Worm (Caenorhabditis elegans): ENCODE measurements around the gene C53A5.16.

- TF ChIP-seq ceh-9 (tag; optimal IDR thresholded peaks at IDR 0.05) (no peak), nhr-28 (tag; optimal IDR thresholded peaks at IDR 0.05) (no peak), ZK546.5 (tag; optimal IDR thresholded peaks at IDR 0.05) (no peak), snpc-4 (tag; optimal IDR thresholded peaks at IDR 0.05) (no peak), daf-12 (tag; optimal IDR thresholded peaks at IDR 0.05) (no peak), fos-1 (tag; optimal IDR thresholded peaks at IDR 0.05) (no peak), elt-3 (tag; optimal IDR thresholded peaks at IDR 0.05) (no peak), ztf-11 (tag; optimal IDR thresholded peaks at IDR 0.05) (no peak), skn-1 (tag; optimal IDR thresholded peaks at IDR 0.05) (no peak)
Observed at ce11 chrV:14523788-14524582, 1.6 kb upstream of the C53A5.16 start, which contains the start of gene ril-1.

Data from whole organism, L3 larva.